Worm (Caenorhabditis elegans): ENCODE results near the gene snpc-3.4.

DNA sequence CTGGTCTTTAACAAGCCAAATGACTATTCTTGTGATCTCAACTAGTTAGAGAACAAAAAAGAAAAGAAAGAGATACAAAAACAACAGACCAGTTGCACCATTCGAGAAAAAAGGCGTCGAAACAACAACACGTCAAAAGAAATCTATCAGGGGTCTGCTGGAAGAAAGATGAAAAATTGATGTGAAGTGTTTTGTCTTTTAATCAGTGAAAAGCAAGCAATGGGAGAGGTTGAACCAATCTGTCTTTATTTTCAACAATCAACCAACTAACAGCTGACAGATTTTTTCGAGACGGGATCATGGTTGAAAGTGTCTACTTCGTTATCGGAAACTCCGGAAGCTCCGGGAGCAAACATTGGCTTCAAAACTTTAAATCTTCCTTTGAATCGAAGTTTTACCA lies 25.4 kb upstream of the snpc-3.4 start:
- TF ChIP-seq flt-1 (GFP tag; IDR thresholded peaks at IDR 0.05) (no peak), F13C5.2 (tag; optimal IDR thresholded peaks at IDR 0.05) (no peak)

Measured in whole organism, early embryonic.